Fruit fly (Drosophila melanogaster) whole organism, pupa: Measurements from ENCODE around the gene CG43693.

Source experiments
- CG14655 ChIP-seq: fragments of 200-800 bp; sonication (Bioruptor generic); optimal IDR thresholded peaks from 3 replicates; lab custom pipeline; 2017; ENCODE audit warnings: mild to moderate bottlenecking, missing biosample characterization, missing genetic modification reagents, missing genetic modification characterization
- CG15710 ChIP-seq: fragments of 200-800 bp; sonication (Bioruptor generic); optimal IDR thresholded peaks from 2 replicates; lab custom pipeline; 2018; ENCODE audit warnings: missing biosample characterization, mild to moderate bottlenecking, missing genetic modification characterization, moderate library complexity
- CG17806 ChIP-seq: fragments of 200-800 bp; sonication (Bioruptor generic); optimal IDR thresholded peaks from 2 replicates; lab custom pipeline; 2018; ENCODE audit warnings: missing biosample characterization, mild to moderate bottlenecking, missing genetic modification characterization, moderate library complexity
- CG4496 ChIP-seq: fragments of 200-800 bp; sonication (Bioruptor generic); IDR thresholded peaks from 3 replicates; pipeline ENCODE4 v1.3.6; 2022; ENCODE audit warnings: missing biosample characterization, missing genetic modification characterization
- CG8301 ChIP-seq: fragments of 200-800 bp; sonication (Bioruptor generic); optimal IDR thresholded peaks from 2 replicates; lab custom pipeline; 2018; ENCODE audit warnings: missing biosample characterization, mild to moderate bottlenecking, missing genetic modification characterization
- EcR ChIP-seq: fragments of 200-800 bp; sonication (Bioruptor generic); optimal IDR thresholded peaks from 3 replicates; lab custom pipeline; 2019; ENCODE audit warnings: missing biosample characterization, missing genetic modification characterization, mild to moderate bottlenecking, moderate library complexity, missing genetic modification reagents
- Ets98B ChIP-seq: fragments of 200-800 bp; sonication (Bioruptor generic); IDR thresholded peaks from 2 replicates; pipeline ENCODE4 v1.3.6; 2022; ENCODE audit warnings: missing biosample characterization, missing genetic modification characterization
- Pif1B ChIP-seq: fragments of 200-800 bp; sonication (Bioruptor generic); optimal IDR thresholded peaks from 3 replicates; lab custom pipeline; 2016; ENCODE audit warnings: missing biosample characterization, missing genetic modification characterization
- Snoo ChIP-seq: fragments of 200-800 bp; sonication (Bioruptor generic); optimal IDR thresholded peaks from 3 replicates; lab custom pipeline; 2017; ENCODE audit warnings: missing biosample characterization, mild to moderate bottlenecking, missing genetic modification characterization, inconsistent platforms
- fd96Ca ChIP-seq: fragments of 200-800 bp; sonication (Bioruptor generic); IDR thresholded peaks from 3 replicates; pipeline ENCODE4 v1.3.6; 2022; ENCODE audit warnings: missing biosample characterization, missing genetic modification characterization
- gl ChIP-seq: fragments of 200-800 bp; sonication (Bioruptor generic); optimal IDR thresholded peaks from 2 replicates; lab custom pipeline; 2018; ENCODE audit warnings: missing biosample characterization, mild to moderate bottlenecking, missing genetic modification characterization

DNA sequence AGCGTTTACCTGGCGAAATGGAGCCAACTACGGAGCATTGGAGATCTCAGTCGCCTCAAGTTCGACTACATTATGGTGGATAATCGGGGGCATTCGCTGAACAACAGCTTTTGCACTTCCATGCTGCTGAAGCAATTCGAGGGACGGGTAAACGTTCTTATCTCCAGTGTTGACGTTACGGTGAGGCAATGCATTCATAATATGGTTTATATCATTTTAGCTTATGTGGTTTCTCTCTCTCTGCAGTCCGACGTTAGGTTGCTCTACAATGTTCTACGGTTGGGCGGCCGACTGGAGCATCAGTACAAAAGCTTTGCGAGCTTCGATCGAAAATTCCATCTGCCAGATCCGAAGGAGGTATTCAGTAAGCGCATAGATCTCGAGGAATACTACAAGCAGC, 14.7 kb upstream of the CG43693 start:
- TF ChIP-seq gl (tag; lab: Kevin White, UChicago): no peak
- no peak for TF ChIP-seq Ets98B
- TF ChIP-seq CG17806 (tag; lab: Kevin White, UChicago): no peak
- no peak for TF ChIP-seq EcR
- TF ChIP-seq CG14655 (GFP tag; lab: Kevin White, UChicago): no peak
- TF ChIP-seq fd96Ca (GFP tag; lab: Robert Waterston, UW): no peak
- no peak for TF ChIP-seq CG15710 (tag; lab: Kevin White, UChicago)
- no peak for TF ChIP-seq Pif1B (GFP tag; lab: Kevin White, UChicago)
- no peak for TF ChIP-seq CG4496
- TF ChIP-seq Snoo (tag; lab: Kevin White, UChicago): no peak
- TF ChIP-seq CG8301: no peak
